Fruit fly (Drosophila melanogaster) whole organism, embryonic: Measurements from ENCODE around the gene CG34313.

ENCODE experiments used
- CG10209 ChIP-seq: fragments of 200-800 bp; sonication (Bioruptor generic); optimal IDR thresholded peaks from 3 replicates; lab custom pipeline; 2017; ENCODE audit warnings: missing biosample characterization, mild to moderate bottlenecking, missing genetic modification characterization, missing genetic modification reagents
- CG12104 ChIP-seq: fragments of 200-800 bp; sonication (Bioruptor generic); optimal IDR thresholded peaks from 3 replicates; lab custom pipeline; 2016; ENCODE audit warnings: missing biosample characterization, missing genetic modification characterization
- CG17912 ChIP-seq: fragments of 200-800 bp; sonication (Bioruptor generic); optimal IDR thresholded peaks from 2 replicates; lab custom pipeline; 2018; ENCODE audit warnings: missing biosample characterization, mild to moderate bottlenecking, missing genetic modification characterization
- CG18476 ChIP-seq: fragments of 200-800 bp; sonication (Bioruptor generic); optimal IDR thresholded peaks from 2 replicates; lab custom pipeline; 2016; ENCODE audit warnings: missing biosample characterization, mild to moderate bottlenecking, missing genetic modification characterization
- CG2199 ChIP-seq: fragments of 200-800 bp; sonication (Bioruptor generic); IDR thresholded peaks from 3 replicates; pipeline ENCODE4 v1.3.6; 2022; ENCODE audit warnings: missing biosample characterization, missing genetic modification characterization
- CG3726 ChIP-seq: fragments of 200-800 bp; sonication (Bioruptor generic); IDR thresholded peaks from 3 replicates; pipeline ENCODE4, ENCODE4 v1.3.6; 2022; ENCODE audit warnings: missing biosample characterization, missing genetic modification characterization
- CG5180 ChIP-seq: fragments of 200-800 bp; sonication (Bioruptor generic); optimal IDR thresholded peaks from 3 replicates; lab custom pipeline; 2017; ENCODE audit warnings: missing biosample characterization, missing genetic modification characterization, mild to moderate bottlenecking, moderate library complexity, missing genetic modification reagents
- CG5245 ChIP-seq: fragments of 200-800 bp; sonication (Bioruptor generic); optimal IDR thresholded peaks from 3 replicates; lab custom pipeline; 2016; ENCODE audit warnings: missing biosample characterization, missing genetic modification characterization
- CG6813 ChIP-seq: fragments of 200-800 bp; sonication (Bioruptor generic); optimal IDR thresholded peaks from 2 replicates; lab custom pipeline; 2017; ENCODE audit warnings: missing biosample characterization, missing genetic modification characterization, mild to moderate bottlenecking, moderate library complexity, missing genetic modification reagents
- CG7372 ChIP-seq: fragments of 200-800 bp; sonication (Bioruptor generic); IDR thresholded peaks from 2 replicates; pipeline ENCODE4 v1.3.6; 2022; ENCODE audit warnings: missing biosample characterization, missing genetic modification characterization
- CG7839 ChIP-seq: fragments of 200-800 bp; sonication (Bioruptor generic); optimal IDR thresholded peaks from 3 replicates; lab custom pipeline; 2018; ENCODE audit warnings: missing biosample characterization, mild to moderate bottlenecking, missing genetic modification characterization, moderate library complexity
- CG7987 ChIP-seq: fragments of 200-800 bp; sonication (Bioruptor generic); optimal IDR thresholded peaks from 2 replicates; lab custom pipeline; 2018; ENCODE audit warnings: missing biosample characterization, mild to moderate bottlenecking, missing genetic modification characterization, moderate library complexity
- CG8359 ChIP-seq: fragments of 200-800 bp; sonication (Bioruptor generic); optimal IDR thresholded peaks from 2 replicates; lab custom pipeline; 2017; ENCODE audit warnings: missing biosample characterization, mild to moderate bottlenecking, missing genetic modification characterization, borderline replicate concordance
- Dip3 ChIP-seq: fragments of 200-800 bp; sonication (Bioruptor generic); optimal IDR thresholded peaks from 3 replicates; lab custom pipeline; 2016; ENCODE audit warnings: missing biosample characterization, missing genetic modification characterization
- Doc2 ChIP-seq: fragments of 200-800 bp; sonication (Bioruptor generic); IDR thresholded peaks from 2 replicates; pipeline ENCODE4 v1.3.6; 2022; ENCODE audit warnings: missing biosample characterization, missing genetic modification characterization
- Gsc ChIP-seq: fragments of 200-800 bp; sonication (Bioruptor generic); IDR thresholded peaks from 2 replicates; pipeline ENCODE4 v1.3.6; 2022; ENCODE audit warnings: missing biosample characterization, missing genetic modification characterization
- MTF-1 ChIP-seq: fragments of 200-800 bp; sonication (Bioruptor generic); optimal IDR thresholded peaks from 2 replicates; lab custom pipeline; 2018; ENCODE audit warnings: missing biosample characterization, mild to moderate bottlenecking, missing genetic modification characterization, borderline replicate concordance
- NFAT ChIP-seq: fragments of 200-800 bp; sonication (Bioruptor generic); IDR thresholded peaks from 2 replicates; pipeline ENCODE4 v1.3.6; 2022; ENCODE audit warnings: missing biosample characterization, missing genetic modification characterization
- Oaz ChIP-seq: fragments of 200-800 bp; sonication (Bioruptor generic); IDR thresholded peaks from 2 replicates; pipeline ENCODE4 v1.3.6; 2022; ENCODE audit warnings: missing biosample characterization, missing genetic modification characterization
- PHDP ChIP-seq: fragments of 200-800 bp; sonication (Bioruptor generic); optimal IDR thresholded peaks from 3 replicates; lab custom pipeline; 2018; ENCODE audit warnings: missing biosample characterization, mild to moderate bottlenecking, missing genetic modification characterization, moderate library complexity
- Side ChIP-seq: fragments of 200-800 bp; sonication (Bioruptor generic); optimal IDR thresholded peaks from 2 replicates; lab custom pipeline; 2016; ENCODE audit warnings: missing biosample characterization, missing genetic modification characterization
- Trl ChIP-seq, 3 experiments: fragments of >200 bp in 2 of 3; fragments of 200-800 bp in 1 of 3; sonication (Bioruptor generic) in 1 of 3; optimal IDR thresholded peaks; 2 replicates in 1 of 3; 3 replicates in 2 of 3; lab custom pipeline; 2016 to 2017; ENCODE audit warnings: missing biosample characterization in 1 of 3, missing genetic modification characterization in 1 of 3
- ac ChIP-seq: fragments of 200-800 bp; sonication (Bioruptor generic); optimal IDR thresholded peaks from 3 replicates; lab custom pipeline; 2017; ENCODE audit warnings: missing biosample characterization, mild to moderate bottlenecking, missing genetic modification characterization
- cg ChIP-seq: fragments of 200-800 bp; sonication (Bioruptor generic); optimal IDR thresholded peaks from 3 replicates; lab custom pipeline; 2019; ENCODE audit warnings: missing biosample characterization, mild to moderate bottlenecking, missing genetic modification characterization, moderate library complexity
- cwo ChIP-seq: fragments of 200-800 bp; sonication (Bioruptor generic); optimal IDR thresholded peaks from 3 replicates; lab custom pipeline; 2017; ENCODE audit warnings: missing biosample characterization, missing genetic modification characterization, mild to moderate bottlenecking, moderate library complexity, missing genetic modification reagents
- dimm ChIP-seq: fragments of 200-800 bp; sonication (Bioruptor generic); IDR thresholded peaks from 2 replicates; pipeline ENCODE4 v1.3.6; 2022; ENCODE audit warnings: missing biosample characterization, missing genetic modification characterization
- fu2 ChIP-seq: fragments of 200-800 bp; sonication (Bioruptor generic); optimal IDR thresholded peaks from 2 replicates; lab custom pipeline; 2016; ENCODE audit warnings: missing biosample characterization, missing genetic modification characterization
- gcm ChIP-seq: fragments of 200-800 bp; sonication (Bioruptor generic); optimal IDR thresholded peaks from 2 replicates; lab custom pipeline; 2019; ENCODE audit warnings: missing biosample characterization, mild to moderate bottlenecking, missing genetic modification characterization, moderate library complexity
- gsb-n ChIP-seq: fragments of 200-800 bp; sonication (Bioruptor generic); optimal IDR thresholded peaks from 3 replicates; lab custom pipeline; 2018; ENCODE audit warnings: missing biosample characterization, mild to moderate bottlenecking, missing genetic modification characterization
- hkb ChIP-seq, 2 experiments: fragments of 200-800 bp in 1 of 2; fragments of >200 bp in 1 of 2; sonication (Bioruptor generic) in 1 of 2; IDR thresholded peaks in 1 of 2; optimal IDR thresholded peaks in 1 of 2; 2 replicates each; pipeline versions ENCODE4 v1.3.6 to Lab custom; 2017 to 2022; ENCODE audit warnings: missing biosample characterization in 1 of 2, missing genetic modification characterization in 1 of 2
- kay ChIP-seq: fragments of 200-800 bp; sonication (Bioruptor generic); optimal IDR thresholded peaks from 2 replicates; lab custom pipeline; 2016; ENCODE audit warnings: missing biosample characterization, missing genetic modification characterization
- psq ChIP-seq: fragments of 200-800 bp; sonication (Bioruptor generic); optimal IDR thresholded peaks from 2 replicates; lab custom pipeline; 2017; ENCODE audit warnings: missing biosample characterization, missing genetic modification characterization
- scrt ChIP-seq: fragments of 200-800 bp; sonication (Bioruptor generic); optimal IDR thresholded peaks from 2 replicates; lab custom pipeline; 2018; ENCODE audit warnings: missing biosample characterization, mild to moderate bottlenecking, missing genetic modification characterization, moderate library complexity
- slbo ChIP-seq: fragments of 200-800 bp; sonication (Bioruptor generic); IDR thresholded peaks from 2 replicates; pipeline ENCODE4 v1.3.6; 2022; ENCODE audit warnings: missing biosample characterization, missing genetic modification characterization
- sqz ChIP-seq: fragments of 200-800 bp; sonication (Bioruptor generic); optimal IDR thresholded peaks from 3 replicates; lab custom pipeline; 2018; ENCODE audit warnings: missing biosample characterization, mild to moderate bottlenecking, missing genetic modification characterization
- tgo ChIP-seq: fragments of 200-800 bp; sonication (Bioruptor generic); IDR thresholded peaks from 3 replicates; pipeline ENCODE4 v1.3.6; 2022; ENCODE audit warnings: missing biosample characterization, missing genetic modification characterization
- twi ChIP-seq: fragments of 200-800 bp; optimal IDR thresholded peaks from 2 replicates; lab custom pipeline; 2019; ENCODE audit warnings: missing biosample characterization, mild to moderate bottlenecking, missing genetic modification characterization, moderate library complexity
- unpg ChIP-seq: fragments of 200-800 bp; sonication (Bioruptor generic); optimal IDR thresholded peaks from 3 replicates; lab custom pipeline; 2018; ENCODE audit warnings: missing biosample characterization, mild to moderate bottlenecking, missing genetic modification characterization, moderate library complexity
- vvl ChIP-seq: fragments of 200-800 bp; sonication (Bioruptor generic); IDR thresholded peaks from 2 replicates; pipeline ENCODE4 v1.3.6; 2022; ENCODE audit warnings: missing biosample characterization, missing genetic modification characterization
- zfh2 ChIP-seq: fragments of 200-800 bp; sonication (Bioruptor generic); optimal IDR thresholded peaks from 2 replicates; lab custom pipeline; 2016; ENCODE audit warnings: missing biosample characterization, missing genetic modification characterization

Gene CG34313

dm6 chr2L:16858466-16859007 is 20.8 kb upstream of the CG34313 start, which contains the start of gene CG31809 (continued):
- TF ChIP-seq CG7987 (GFP tag; lab: Kevin White, UChicago) (peak; percentile 13), slbo (GFP tag; lab: Robert Waterston, UW) (no peak), CG12104 (GFP tag; lab: Kevin White, UChicago) (no peak), dimm (GFP tag; lab: Robert Waterston, UW) (no peak), NFAT (GFP tag; lab: Robert Waterston, UW) (no peak), Dip3 (GFP tag; lab: Kevin White, UChicago) (no peak), psq (GFP tag; lab: Kevin White, UChicago) (no peak), CG8359 (GFP tag; lab: Kevin White, UChicago) (no peak), kay (GFP tag; lab: Kevin White, UChicago) (no peak), CG18476 (no peak), CG17912 (GFP tag; lab: Kevin White, UChicago) (no peak), Doc2 (GFP tag; lab: Robert Waterston, UW) (no peak), Trl (optimal IDR thresholded peaks at IDR 0.05; lab: Kevin White, UChicago) (peak in 1 of 2 experiments; percentile 41), Trl (GFP tag; optimal IDR thresholded peaks at IDR 0.05; lab: Kevin White, UChicago) (no peak), Side (GFP tag; lab: Kevin White, UChicago) (no peak), MTF-1 (GFP tag; lab: Kevin White, UChicago) (peak; percentile 13), hkb (optimal IDR thresholded peaks at IDR 0.05; lab: Kevin White, UChicago) (no peak), hkb (GFP tag; IDR thresholded peaks at IDR 0.05; lab: Robert Waterston, UW) (peak; percentile 38; the same call in 1 of the 2 replicates), cg (GFP tag; lab: Kevin White, UChicago) (no peak), zfh2 (no peak), CG5245 (no peak), Oaz (GFP tag; lab: Robert Waterston, UW) (no peak), tgo (GFP tag; lab: Robert Waterston, UW) (no peak), CG3726 (no peak), scrt (GFP tag; lab: Kevin White, UChicago) (no peak), CG5180 (GFP tag; lab: Kevin White, UChicago) (no peak), unpg (GFP tag; lab: Kevin White, UChicago) (no peak), CG2199 (GFP tag; lab: Robert Waterston, UW) (peak; percentile 66; the same call in 2 of the 3 replicates), CG7839 (tag; lab: Kevin White, UChicago) (no peak), twi (no peak), gcm (GFP tag; lab: Kevin White, UChicago) (no peak), vvl (GFP tag; lab: Robert Waterston, UW) (no peak), Gsc (GFP tag; lab: Robert Waterston, UW) (no peak), fu2 (GFP tag; lab: Kevin White, UChicago) (no peak), ac (GFP tag; lab: Kevin White, UChicago) (no peak), CG7372 (no peak), CG6813 (GFP tag; lab: Kevin White, UChicago) (peak; percentile 25), PHDP (no peak), CG10209 (GFP tag; lab: Kevin White, UChicago) (no peak), sqz (GFP tag; lab: Kevin White, UChicago) (peak; percentile 36), gsb-n (tag; lab: Kevin White, UChicago) (peak; percentile 8), cwo (GFP tag; lab: Kevin White, UChicago) (peak; percentile 67)
